Worm (Caenorhabditis elegans) whole organism, L4/young adult: Measurements from ENCODE around the gene best-17.

Experiments used
- W03F9.2 ChIP-seq: fragments of 150-350 bp; optimal IDR thresholded peaks from 2 replicates; lab custom pipeline; 2014; ENCODE audit warnings: missing biosample characterization, missing genetic modification characterization
- dao-5 ChIP-seq: sonication (generic microtip); optimal IDR thresholded peaks from 2 replicates; lab custom pipeline; 2016; ENCODE audit warnings: missing genotype, missing genetic modification characterization, moderate library complexity, missing compliant biosample characterization
- him-1 ChIP-seq: sonication (generic microtip); optimal IDR thresholded peaks from 2 replicates; lab custom pipeline; 2016; ENCODE audit warnings: missing genotype, missing genetic modification reagents, missing genetic modification characterization, missing compliant biosample characterization

DNA sequence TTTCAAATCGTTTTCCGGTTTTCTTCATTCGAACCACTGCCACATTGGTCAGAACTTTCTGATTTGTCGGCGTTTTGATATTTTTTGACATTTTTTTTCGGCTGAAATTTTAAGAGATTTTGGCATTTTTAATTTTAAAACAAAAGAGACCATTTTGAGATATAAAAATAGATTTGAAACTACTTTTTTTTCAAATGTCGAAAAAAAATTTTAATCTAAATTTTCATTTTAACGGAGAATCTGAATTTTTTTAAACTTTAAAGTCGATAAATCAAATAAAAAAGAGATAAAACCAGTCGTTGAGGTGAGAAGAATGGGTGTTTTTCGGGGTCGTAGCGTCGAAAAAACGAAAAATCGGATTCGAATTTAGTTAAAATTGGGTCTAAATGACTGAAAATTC, 28.9 kb upstream of the best-17 start, which contains the start of gene sbds-1:
- TF ChIP-seq W03F9.2 (tag; lab: Kevin White, UChicago) (no peak), him-1 (tag; lab: Kevin White, UChicago) (no peak), dao-5 (no peak)
